Comparison of ENCODE assay signal across 5 worm cellular contexts in the genomic region with DNA sequence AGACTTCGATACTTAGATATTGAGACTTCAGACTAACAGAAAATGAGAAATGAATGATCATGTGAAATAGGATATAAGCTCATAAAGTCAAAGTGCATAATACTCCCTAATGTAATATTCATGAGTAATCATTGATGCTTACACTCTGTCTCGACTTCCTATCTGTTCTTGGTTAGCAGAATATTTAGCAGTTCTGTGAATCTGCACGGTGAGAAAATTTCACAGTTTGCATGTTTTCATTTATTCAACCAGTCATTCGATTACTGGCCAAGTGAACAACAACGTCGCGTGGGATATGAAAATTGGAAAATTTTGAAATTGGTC.
TF ChIP-seq lines count a peak whose summit lies in the region.

No protein-coding gene starts in this region.

TF ChIP-seq in whole organism, L1 larva, 84 proteins besides CTCF, POLR2A, EP300 and RAD21:
- TF ChIP-seq nhr-90 (tag; optimal IDR thresholded peaks at IDR 0.05; lab: Kevin White, UChicago; ENCODE audit: poor library complexity) (no peak), zag-1 (tag; optimal IDR thresholded peaks at IDR 0.05; lab: Kevin White, UChicago) (no peak), ceh-82 (tag; optimal IDR thresholded peaks at IDR 0.05; lab: Kevin White, UChicago) (no peak), sox-4 (tag; optimal IDR thresholded peaks at IDR 0.05; lab: Kevin White, UChicago) (peak; percentile 38), nhr-76 (tag; optimal IDR thresholded peaks at IDR 0.05; lab: Kevin White, UChicago) (no peak), unc-86 (tag; optimal IDR thresholded peaks at IDR 0.05; lab: Kevin White, UChicago) (peak; percentile 70), irx-1 (tag; optimal IDR thresholded peaks at IDR 0.05; lab: Kevin White, UChicago) (no peak), nhr-19 (GFP tag; conservative IDR thresholded peaks at IDR 0.05; lab: Robert Waterston, UW) (no peak), C16A3.4 (tag; optimal IDR thresholded peaks at IDR 0.05; lab: Kevin White, UChicago) (no peak), unc-62 (GFP tag; optimal IDR thresholded peaks at IDR 0.05; lab: Kevin White, UChicago) (no peak), fkh-8 (tag; optimal IDR thresholded peaks at IDR 0.05; lab: Kevin White, UChicago) (peak; percentile 77), lsy-2 (tag; optimal IDR thresholded peaks at IDR 0.05; lab: Kevin White, UChicago) (peak in 1 of 2 experiments; percentile 13), dsc-1 (tag; optimal IDR thresholded peaks at IDR 0.05; lab: Kevin White, UChicago) (peak; percentile 27), aha-1 (tag; optimal IDR thresholded peaks at IDR 0.05; lab: Kevin White, UChicago) (no peak), egl-27 (tag; optimal IDR thresholded peaks at IDR 0.05; lab: Kevin White, UChicago) (no peak), egl-13 (tag; optimal IDR thresholded peaks at IDR 0.05; lab: Kevin White, UChicago) (peak; percentile 43)

TF ChIP-seq in whole organism, L2 larva, 48 proteins besides CTCF, POLR2A, EP300 and RAD21 (continues in another document):
- TF ChIP-seq unc-55 (GFP tag; optimal IDR thresholded peaks at IDR 0.05; lab: Kevin White, UChicago) (peak; percentile 46), nhr-11 (tag; optimal IDR thresholded peaks at IDR 0.05; lab: Kevin White, UChicago) (no peak), ztf-4 (tag; optimal IDR thresholded peaks at IDR 0.05; lab: Kevin White, UChicago) (no peak), F13H6.1 (tag; optimal IDR thresholded peaks at IDR 0.05; lab: Kevin White, UChicago) (no peak), aly-2 (tag; optimal IDR thresholded peaks at IDR 0.05; lab: Kevin White, UChicago) (no peak), Y55F3AM.14 (GFP tag; optimal IDR thresholded peaks at IDR 0.05; lab: Kevin White, UChicago) (no peak), snpc-4 (tag; optimal IDR thresholded peaks at IDR 0.05; lab: Kevin White, UChicago) (no peak), fos-1 (tag; optimal IDR thresholded peaks at IDR 0.05; lab: Kevin White, UChicago) (no peak), lin-11 (tag; optimal IDR thresholded peaks at IDR 0.05; lab: Kevin White, UChicago) (no peak), sma-9 (GFP tag; optimal IDR thresholded peaks at IDR 0.05; lab: Kevin White, UChicago) (peak; percentile 30), sma-9 (tag; optimal IDR thresholded peaks at IDR 0.05; lab: Kevin White, UChicago) (no peak), lin-39 (tag; optimal IDR thresholded peaks at IDR 0.05; lab: Kevin White, UChicago) (no peak), unc-39 (tag; optimal IDR thresholded peaks at IDR 0.05; lab: Kevin White, UChicago) (no peak), C34F6.9 (tag; optimal IDR thresholded peaks at IDR 0.05; lab: Kevin White, UChicago) (peak; percentile 35), ceh-82 (tag; optimal IDR thresholded peaks at IDR 0.05; lab: Kevin White, UChicago) (no peak), zag-1 (tag; optimal IDR thresholded peaks at IDR 0.05; lab: Kevin White, UChicago) (no peak), mab-5 (tag; optimal IDR thresholded peaks at IDR 0.05; lab: Kevin White, UChicago) (no peak), ztf-11 (tag; optimal IDR thresholded peaks at IDR 0.05; lab: Kevin White, UChicago) (no peak), gmeb-1 (tag; optimal IDR thresholded peaks at IDR 0.05; lab: Kevin White, UChicago) (no peak), nhr-12 (tag; optimal IDR thresholded peaks at IDR 0.05; lab: Kevin White, UChicago) (no peak)

TF ChIP-seq in whole organism, late embryonic, 69 proteins besides CTCF, POLR2A, EP300 and RAD21:
- TF ChIP-seq ceh-31 (tag; optimal IDR thresholded peaks at IDR 0.05; lab: Kevin White, UChicago) (peak; percentile 26), unc-42 (tag; optimal IDR thresholded peaks at IDR 0.05; lab: Kevin White, UChicago) (peak; percentile 14), dmd-4 (tag; optimal IDR thresholded peaks at IDR 0.05; lab: Kevin White, UChicago; ENCODE audit: borderline replicate concordance) (no peak), ceh-2 (tag; optimal IDR thresholded peaks at IDR 0.05; lab: Kevin White, UChicago) (no peak), fkh-6 (tag; optimal IDR thresholded peaks at IDR 0.05; lab: Kevin White, UChicago) (no peak), pqm-1 (tag; optimal IDR thresholded peaks at IDR 0.05; lab: Kevin White, UChicago) (no peak), fax-1 (tag; optimal IDR thresholded peaks at IDR 0.05; lab: Kevin White, UChicago) (no peak), F13H6.1 (tag; optimal IDR thresholded peaks at IDR 0.05; lab: Kevin White, UChicago) (no peak), eyg-1 (tag; optimal IDR thresholded peaks at IDR 0.05; lab: Kevin White, UChicago) (no peak)

TF ChIP-seq in whole organism, midembryonic, 9 proteins besides CTCF, POLR2A, EP300 and RAD21:
- TF ChIP-seq ref-1 (GFP tag; conservative IDR thresholded peaks at IDR 0.05; lab: Robert Waterston, UW) (no peak), cog-1 (tag; optimal IDR thresholded peaks at IDR 0.05; lab: Kevin White, UChicago) (peak; percentile 8)
TF ChIP-seq in whole organism, midembryonic: peak in this region for 1.

TF ChIP-seq in whole organism, mixed stage, embryonic, 35 proteins besides CTCF, POLR2A, EP300 and RAD21:
- TF ChIP-seq mep-1 (tag; optimal IDR thresholded peaks at IDR 0.05; lab: Kevin White, UChicago) (no peak), hlh-1 (tag; optimal IDR thresholded peaks at IDR 0.05; lab: Kevin White, UChicago) (no peak), ces-1 (GFP tag; optimal IDR thresholded peaks at IDR 0.05; lab: Kevin White, UChicago) (peak; percentile 67)
